Worm (Caenorhabditis elegans): ENCODE measurements around the gene ZC373.3.

ZC373.3 gene

ce11 chrX:10060475-10061011 is at the start of gene ZC373.3:
Gene ZC373.3, plus strand, starts transcription at chrX:10060525.
- TF ChIP-seq unc-62 (GFP tag; optimal IDR thresholded peaks at IDR 0.05), result no peak

- no peak for TF ChIP-seq unc-62 (GFP tag; optimal IDR thresholded peaks at IDR 0.05)
Observed at ce11 chrX:10017975-10018654, 42.2 kb upstream of the ZC373.3 start, which contains the start of gene F19C6.4. Gene F19C6.4, minus strand, starts transcription at chrX:10018025.

- no peak for TF ChIP-seq unc-62 (GFP tag; optimal IDR thresholded peaks at IDR 0.05)
Observed at ce11 chrX:10022016-10022415, 38.3 kb upstream of the ZC373.3 start, which contains the start of gene F42G10.1. Gene F42G10.1, minus strand, starts transcription at chrX:10022166.

ce11 chrX:10026347-10026746 is 34.0 kb upstream of the ZC373.3 start:
- no peak for TF ChIP-seq unc-62 (GFP tag; optimal IDR thresholded peaks at IDR 0.05)

- no peak for TF ChIP-seq unc-62 (GFP tag; optimal IDR thresholded peaks at IDR 0.05)
Observed at ce11 chrX:10027556-10027955, 32.8 kb upstream of the ZC373.3 start, which contains the start of gene mkk-4. Gene mkk-4, plus strand, starts transcription at chrX:10027856.

- no peak for TF ChIP-seq unc-62 (GFP tag; optimal IDR thresholded peaks at IDR 0.05)
Observed at ce11 chrX:10030836-10031235, 29.5 kb upstream of the ZC373.3 start, which contains the start of gene sek-6. Gene sek-6, plus strand, starts transcription at chrX:10031150.

ce11 chrX:10044473-10044872 is 15.9 kb upstream of the ZC373.3 start:
- no peak for TF ChIP-seq unc-62 (GFP tag; optimal IDR thresholded peaks at IDR 0.05)

ce11 chrX:10047325-10047724 is 13.0 kb upstream of the ZC373.3 start, which contains the start of gene ZC374.2:
Gene ZC374.2, minus strand, starts transcription at chrX:10047425.
- TF ChIP-seq unc-62 (GFP tag; optimal IDR thresholded peaks at IDR 0.05), result no peak

- TF ChIP-seq unc-62 (GFP tag; optimal IDR thresholded peaks at IDR 0.05), result no peak
Observed at ce11 chrX:10049160-10049559, 11.2 kb upstream of the ZC373.3 start, which contains the start of gene gnrr-3. Gene gnrr-3, plus strand, starts transcription at chrX:10049460.

- TF ChIP-seq unc-62 (GFP tag; optimal IDR thresholded peaks at IDR 0.05), result no peak
Observed at ce11 chrX:10051625-10052024, 8.7 kb upstream of the ZC373.3 start.

ce11 chrX:10053742-10054409 is 6.4 kb upstream of the ZC373.3 start, which contains the start of gene cbs-1:
Gene cbs-1, plus strand, starts transcription at chrX:10054275.
- no peak for TF ChIP-seq unc-62 (GFP tag; optimal IDR thresholded peaks at IDR 0.05)

ce11 chrX:10054410-10054800 is 5.9 kb upstream of the ZC373.3 start:
- no peak for TF ChIP-seq unc-62 (GFP tag; optimal IDR thresholded peaks at IDR 0.05)

ce11 chrX:10058332-10058731 is 2.0 kb upstream of the ZC373.3 start, which contains the start of gene ZC373.2:
Gene ZC373.2, minus strand, starts transcription at chrX:10058432.
- no peak for TF ChIP-seq unc-62 (GFP tag; optimal IDR thresholded peaks at IDR 0.05)

- TF ChIP-seq unc-62 (GFP tag; optimal IDR thresholded peaks at IDR 0.05), result no peak
Observed at ce11 chrX:10068468-10068867, 8.1 kb downstream of the ZC373.3 start.

ce11 chrX:10069692-10070091 is 9.4 kb downstream of the ZC373.3 start, which contains the start of gene mlck-1:
Gene mlck-1, minus strand, starts transcription at chrX:10069792.
- no peak for TF ChIP-seq unc-62 (GFP tag; optimal IDR thresholded peaks at IDR 0.05)

ce11 chrX:10074233-10074632 is 13.9 kb downstream of the ZC373.3 start, which contains the start of gene ZC373.5:
Gene ZC373.5, minus strand, starts transcription at chrX:10074391.
- TF ChIP-seq unc-62 (GFP tag; optimal IDR thresholded peaks at IDR 0.05), result no peak

Measured in whole organism, dauer.